Worm (Caenorhabditis elegans): ENCODE results near the gene erl-1.
A peak's percentile ranks its signal among the peaks of the same experiment; 100 is the strongest.

erl-1 gene

DNA sequence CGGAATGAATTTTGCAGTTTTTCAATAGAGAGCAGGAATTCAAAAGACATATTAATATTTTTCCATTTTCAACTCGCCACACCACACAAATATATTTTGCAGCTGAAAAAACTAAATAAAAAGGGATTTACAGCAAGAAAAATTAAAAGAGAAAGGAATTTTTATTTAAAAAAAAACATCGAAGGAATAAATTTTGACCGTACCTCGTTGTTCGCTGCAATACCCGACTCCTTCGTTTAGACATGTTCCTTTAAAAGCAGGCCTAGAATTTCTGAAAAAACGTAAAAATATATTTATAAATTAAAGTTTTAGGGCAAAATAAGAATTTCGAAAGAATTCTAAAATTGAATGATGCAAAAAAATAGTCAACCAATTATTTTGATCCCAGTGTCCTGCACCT lies 48.1 kb downstream of the erl-1 start, which contains the start of gene F19B6.1:
F19B6.1 (minus strand) TSS at position 278 of the 400 bp plus-strand sequence.
- no peak for TF ChIP-seq nhr-28 (tag; optimal IDR thresholded peaks at IDR 0.05)
- TF ChIP-seq efl-1 (optimal IDR thresholded peaks at IDR 0.05) = no peak
- TF ChIP-seq efl-1 (GFP tag; optimal IDR thresholded peaks at IDR 0.05 in 1 of 2) = peak in 1 of 2 experiments; percentile 27

- TF ChIP-seq lin-13 (GFP tag; optimal IDR thresholded peaks at IDR 0.05) = no peak
- TF ChIP-seq efl-3 (GFP tag; optimal IDR thresholded peaks at IDR 0.05) = no peak
- TF ChIP-seq unc-30 (tag; optimal IDR thresholded peaks at IDR 0.05) = no peak
- no peak for TF ChIP-seq lsy-2 (tag; optimal IDR thresholded peaks at IDR 0.05)
- no peak for TF ChIP-seq nhr-76 (tag; optimal IDR thresholded peaks at IDR 0.05)
Observed at ce11 chrIV:12336893-12337627, 49.3 kb downstream of the erl-1 start, which contains the start of the genes F19B6.10 and wht-5. TSS of gene F19B6.10 (plus strand) at chrIV:12337193. TSS of gene wht-5 (plus strand) at chrIV:12337577.
